Worm (Caenorhabditis elegans) whole organism, L4 larva: Measurements from ENCODE around the gene Y57G11C.41.

ENCODE experiments used
- egl-27 ChIP-seq: sonication (generic microtip); optimal IDR thresholded peaks from 3 replicates; lab custom pipeline; 2017; ENCODE audit warnings: missing biosample characterization, missing genetic modification reagents, missing genetic modification characterization
- nhr-11 ChIP-seq: fragments of 150-350 bp; optimal IDR thresholded peaks from 2 replicates; lab custom pipeline; 2014; ENCODE audit warnings: missing biosample characterization, missing genetic modification characterization

DNA sequence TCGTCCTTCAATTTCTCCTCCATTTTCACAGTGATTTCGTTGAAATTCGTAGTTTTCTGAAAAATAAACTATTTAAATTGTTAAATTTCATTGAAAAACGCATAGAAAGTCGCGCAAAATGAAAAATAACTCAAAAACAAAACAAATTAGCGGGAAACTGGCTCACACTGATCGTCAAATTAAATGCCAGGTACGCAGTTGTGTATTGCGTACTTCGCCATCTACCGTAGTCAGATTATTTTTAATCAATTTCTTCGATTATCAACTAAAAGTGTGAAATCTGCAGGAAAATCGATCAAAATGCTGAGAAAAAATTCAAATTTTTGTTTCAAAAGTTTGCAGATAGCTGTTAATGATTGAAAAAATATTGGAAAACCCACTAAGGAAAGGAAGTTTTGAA lies 48.7 kb upstream of the Y57G11C.41 start, which contains the start of gene Y57G11C.499:
- TF ChIP-seq egl-27 (tag; lab: Kevin White, UChicago), result no peak
- no peak for TF ChIP-seq nhr-11 (tag; lab: Kevin White, UChicago)
